Worm (Caenorhabditis elegans): ENCODE data around the gene cpg-4.
A peak's percentile ranks its signal among the peaks of the same experiment; 100 is the strongest.

- TF ChIP-seq alr-1 (tag; optimal IDR thresholded peaks at IDR 0.05) (no peak), nhr-12 (tag; optimal IDR thresholded peaks at IDR 0.05) (no peak), lin-11 (tag; optimal IDR thresholded peaks at IDR 0.05) (no peak), lsy-2 (tag; optimal IDR thresholded peaks at IDR 0.05) (peak in 1 of 2 experiments; percentile 40), ZK546.5 (tag; optimal IDR thresholded peaks at IDR 0.05) (no peak), snpc-4 (tag; optimal IDR thresholded peaks at IDR 0.05) (no peak), ama-1 (optimal IDR thresholded peaks at IDR 0.05) (peak; percentile 40), nhr-23 (tag; optimal IDR thresholded peaks at IDR 0.05) (no peak), nhr-11 (tag; optimal IDR thresholded peaks at IDR 0.05) (no peak), nhr-25 (tag; optimal IDR thresholded peaks at IDR 0.05) (no peak)
Measured at ce11 chrV:6043275-6044271, 47.4 kb downstream of the cpg-4 start, which contains the start of gene cpi-2.

Measured in whole organism, L2 larva.